Worm (Caenorhabditis elegans) whole organism, L4/young adult: ENCODE results near the gene Y43F8B.2.

ENCODE experiments used
- W03F9.2 ChIP-seq: fragments of 150-350 bp; optimal IDR thresholded peaks from 2 replicates; lab custom pipeline; 2014; ENCODE audit warnings: missing biosample characterization, missing genetic modification characterization
- dao-5 ChIP-seq: sonication (generic microtip); optimal IDR thresholded peaks from 2 replicates; lab custom pipeline; 2016; ENCODE audit warnings: missing genotype, missing genetic modification characterization, moderate library complexity, missing compliant biosample characterization

- TF ChIP-seq dao-5 (tag; lab: Kevin White, UChicago) (no peak), W03F9.2 (tag; lab: Kevin White, UChicago) (no peak)
These were observed 55.6 kb downstream of the Y43F8B.2 start for ce11 chrV:19477302-19477701.
